Fruit fly (Drosophila melanogaster) whole organism, embryonic: ENCODE data around the gene Mcm5.

Experiments used
- Atf-2 ChIP-seq: fragments of 200-800 bp; sonication (Bioruptor generic); optimal IDR thresholded peaks from 2 replicates; lab custom pipeline; 2016; ENCODE audit warnings: missing biosample characterization, missing genetic modification characterization
- Atf6 ChIP-seq: fragments of 200-800 bp; sonication (Bioruptor generic); IDR thresholded peaks from 2 replicates; pipeline ENCODE4 v1.3.6; 2022; ENCODE audit warnings: missing biosample characterization, missing genetic modification characterization
- B-H2 ChIP-seq: fragments of 200-800 bp; sonication (Bioruptor generic); optimal IDR thresholded peaks from 2 replicates; lab custom pipeline; 2018; ENCODE audit warnings: missing biosample characterization, mild to moderate bottlenecking, missing genetic modification characterization
- Blimp-1 ChIP-seq: fragments of 200-800 bp; sonication (Bioruptor generic); optimal IDR thresholded peaks from 3 replicates; lab custom pipeline; 2018; ENCODE audit warnings: missing biosample characterization, missing genetic modification characterization, mild to moderate bottlenecking, moderate library complexity, missing genetic modification reagents
- CG10431 ChIP-seq: fragments of 200-800 bp; sonication (Bioruptor generic); optimal IDR thresholded peaks from 3 replicates; lab custom pipeline; 2018; ENCODE audit warnings: missing biosample characterization, mild to moderate bottlenecking, missing genetic modification characterization
- CG11696 ChIP-seq: fragments of 200-800 bp; sonication (Bioruptor generic); IDR thresholded peaks from 2 replicates; pipeline ENCODE4 v1.3.6; 2022; ENCODE audit warnings: missing biosample characterization, missing genetic modification characterization
- CG12299 ChIP-seq: fragments of 200-800 bp; sonication (Bioruptor generic); optimal IDR thresholded peaks from 2 replicates; lab custom pipeline; 2018; ENCODE audit warnings: missing biosample characterization, mild to moderate bottlenecking, missing genetic modification characterization
- CG12769 ChIP-seq: fragments of 200-800 bp; sonication (Bioruptor generic); optimal IDR thresholded peaks from 2 replicates; lab custom pipeline; 2019; ENCODE audit warnings: missing biosample characterization, mild to moderate bottlenecking, missing genetic modification characterization, moderate library complexity
- CG13287 ChIP-seq: fragments of 200-800 bp; sonication (Bioruptor generic); IDR thresholded peaks from 2 replicates; pipeline ENCODE4 v1.3.6; 2022; ENCODE audit warnings: missing biosample characterization, missing genetic modification characterization; ENCODE audit not compliant: partially characterized antibody
- CG13775 ChIP-seq: fragments of 200-800 bp; sonication (Bioruptor generic); optimal IDR thresholded peaks from 3 replicates; lab custom pipeline; 2017; ENCODE audit warnings: missing biosample characterization, mild to moderate bottlenecking, missing genetic modification characterization
- CG1647 ChIP-seq: fragments of 200-800 bp; sonication (Bioruptor generic); optimal IDR thresholded peaks from 3 replicates; lab custom pipeline; 2016; ENCODE audit warnings: missing biosample characterization, missing genetic modification characterization
- CG16813 ChIP-seq: fragments of 200-800 bp; sonication (Bioruptor generic); IDR thresholded peaks from 3 replicates; pipeline ENCODE4 v1.3.6; 2022; ENCODE audit warnings: missing biosample characterization, missing genetic modification characterization; ENCODE audit not compliant: partially characterized antibody
- CG17385 ChIP-seq: fragments of 200-800 bp; sonication (Bioruptor generic); optimal IDR thresholded peaks from 3 replicates; lab custom pipeline; 2018; ENCODE audit warnings: missing biosample characterization, mild to moderate bottlenecking, missing genetic modification characterization
- CG17912 ChIP-seq: fragments of 200-800 bp; sonication (Bioruptor generic); optimal IDR thresholded peaks from 2 replicates; lab custom pipeline; 2018; ENCODE audit warnings: missing biosample characterization, mild to moderate bottlenecking, missing genetic modification characterization
- CG2129 ChIP-seq: fragments of 200-800 bp; sonication (Bioruptor generic); IDR thresholded peaks from 2 replicates; pipeline ENCODE4 v1.3.6; 2022; ENCODE audit warnings: missing biosample characterization, missing genetic modification characterization; ENCODE audit not compliant: partially characterized antibody
- CG2678 ChIP-seq: fragments of 200-800 bp; sonication (Bioruptor generic); optimal IDR thresholded peaks from 3 replicates; lab custom pipeline; 2019; ENCODE audit warnings: missing biosample characterization, mild to moderate bottlenecking, missing genetic modification characterization, moderate library complexity
- CG4820 ChIP-seq: fragments of 200-800 bp; sonication (Bioruptor generic); optimal IDR thresholded peaks from 3 replicates; lab custom pipeline; 2016; ENCODE audit warnings: missing biosample characterization, missing genetic modification characterization
- CG5953 ChIP-seq: fragments of 200-800 bp; sonication (Bioruptor generic); IDR thresholded peaks from 2 replicates; pipeline ENCODE4 v1.3.6; 2022; ENCODE audit warnings: missing biosample characterization, missing genetic modification characterization
- CG6175 ChIP-seq: fragments of 200-800 bp; sonication (Bioruptor generic); IDR thresholded peaks from 3 replicates; pipeline ENCODE4 v1.3.6; 2022; ENCODE audit warnings: missing biosample characterization, missing genetic modification characterization
- CG6689 ChIP-seq: fragments of 200-800 bp; sonication (Bioruptor generic); IDR thresholded peaks from 2 replicates; pipeline ENCODE4 v1.3.6; 2022; ENCODE audit warnings: missing biosample characterization, missing genetic modification characterization
- CG8281 ChIP-seq: fragments of 200-800 bp; sonication (Bioruptor generic); optimal IDR thresholded peaks from 2 replicates; lab custom pipeline; 2018; ENCODE audit warnings: missing biosample characterization, mild to moderate bottlenecking, missing genetic modification characterization, moderate library complexity
- Camta ChIP-seq: fragments of 200-800 bp; sonication (Bioruptor generic); optimal IDR thresholded peaks from 2 replicates; lab custom pipeline; 2016; ENCODE audit warnings: missing biosample characterization, missing genetic modification characterization
- Chrac-16 ChIP-seq: fragments of 200-800 bp; sonication (Bioruptor generic); optimal IDR thresholded peaks from 3 replicates; lab custom pipeline; 2016; ENCODE audit warnings: missing biosample characterization, missing genetic modification characterization
- Dp ChIP-seq: fragments of 200-800 bp; sonication (Bioruptor generic); optimal IDR thresholded peaks from 2 replicates; lab custom pipeline; 2018; ENCODE audit warnings: missing biosample characterization, mild to moderate bottlenecking, missing genetic modification characterization, moderate library complexity
- E2f1 ChIP-seq: fragments of 200-800 bp; sonication (Bioruptor generic); IDR thresholded peaks from 2 replicates; pipeline ENCODE4 v1.3.6; 2022; ENCODE audit warnings: missing biosample characterization, missing genetic modification characterization
- Eip74EF ChIP-seq, 2 experiments: fragments of 200-800 bp in 1 of 2; fragments of >200 bp in 1 of 2; sonication (Bioruptor generic) in 1 of 2; optimal IDR thresholded peaks; 2 replicates each; lab custom pipeline; 2017 to 2019; ENCODE audit warnings: missing biosample characterization in 2 of 2, missing genetic modification characterization in 2 of 2, mild to moderate bottlenecking in 1 of 2, moderate library complexity in 1 of 2
- H15 ChIP-seq: fragments of 200-800 bp; sonication (Bioruptor generic); IDR thresholded peaks from 3 replicates; pipeline ENCODE4 v1.3.6; 2022; ENCODE audit warnings: missing biosample characterization, missing genetic modification characterization
- Hey ChIP-seq: fragments of 200-800 bp; sonication (Bioruptor generic); optimal IDR thresholded peaks from 3 replicates; lab custom pipeline; 2018; ENCODE audit warnings: missing biosample characterization, mild to moderate bottlenecking, missing genetic modification characterization
- Hr51 ChIP-seq, 2 experiments: fragments of 200-800 bp; sonication (Bioruptor generic); optimal IDR thresholded peaks; 2 replicates in 1 of 2; 3 replicates in 1 of 2; lab custom pipeline; 2016 to 2018; ENCODE audit warnings: missing biosample characterization in 2 of 2, missing genetic modification characterization in 2 of 2, mild to moderate bottlenecking in 1 of 2, moderate library complexity in 1 of 2
- Med ChIP-seq: fragments of 200-800 bp; sonication (Bioruptor generic); peaks from one replicate; lab custom pipeline; 2016; ENCODE audit warnings: missing biosample characterization, missing genetic modification characterization, mild to moderate bottlenecking, inconsistent platforms, moderate library complexity
- Nf-YB ChIP-seq: fragments of 200-800 bp; sonication (Bioruptor generic); optimal IDR thresholded peaks from 3 replicates; lab custom pipeline; 2019; ENCODE audit warnings: missing biosample characterization, mild to moderate bottlenecking, missing genetic modification characterization, moderate library complexity
- NfI ChIP-seq: fragments of 200-800 bp; sonication (Bioruptor generic); optimal IDR thresholded peaks from 3 replicates; lab custom pipeline; 2018; ENCODE audit warnings: missing biosample characterization, mild to moderate bottlenecking, missing genetic modification characterization, moderate library complexity
- Vsx1 ChIP-seq: fragments of 200-800 bp; sonication (Bioruptor generic); optimal IDR thresholded peaks from 2 replicates; lab custom pipeline; 2017; ENCODE audit warnings: missing biosample characterization, mild to moderate bottlenecking, missing genetic modification characterization, missing genetic modification reagents
- cg ChIP-seq: fragments of 200-800 bp; sonication (Bioruptor generic); optimal IDR thresholded peaks from 3 replicates; lab custom pipeline; 2019; ENCODE audit warnings: missing biosample characterization, mild to moderate bottlenecking, missing genetic modification characterization, moderate library complexity
- dysf ChIP-seq: fragments of 200-800 bp; sonication (Bioruptor generic); IDR thresholded peaks from 3 replicates; pipeline ENCODE4 v1.3.6; 2022; ENCODE audit warnings: missing biosample characterization, missing genetic modification characterization
- fd64A ChIP-seq: fragments of 200-800 bp; sonication (Bioruptor generic); optimal IDR thresholded peaks from 3 replicates; lab custom pipeline; 2018; ENCODE audit warnings: missing biosample characterization, mild to moderate bottlenecking, missing genetic modification characterization
- ham ChIP-seq: fragments of 200-800 bp; sonication (Bioruptor generic); IDR thresholded peaks from 2 replicates; pipeline ENCODE4 v1.3.6; 2022; ENCODE audit warnings: missing biosample characterization, missing genetic modification characterization
- jigr1 ChIP-seq: fragments of 200-800 bp; sonication (Bioruptor generic); IDR thresholded peaks from 3 replicates; pipeline ENCODE4 v1.3.6; 2022; ENCODE audit warnings: missing biosample characterization, missing genetic modification characterization
- lilli ChIP-seq: fragments of 200-800 bp; sonication (Bioruptor generic); optimal IDR thresholded peaks from 3 replicates; lab custom pipeline; 2016; ENCODE audit warnings: missing biosample characterization, missing genetic modification characterization
- lmd ChIP-seq: fragments of 200-800 bp; sonication (Bioruptor generic); IDR thresholded peaks from 2 replicates; pipeline ENCODE4 v1.3.6; 2022; ENCODE audit warnings: missing biosample characterization, missing genetic modification characterization
- pita ChIP-seq: fragments of 200-800 bp; sonication (Bioruptor generic); optimal IDR thresholded peaks from 2 replicates; lab custom pipeline; 2017; ENCODE audit warnings: missing biosample characterization, mild to moderate bottlenecking, missing genetic modification characterization
- pnt ChIP-seq: fragments of 200-800 bp; sonication (Bioruptor generic); optimal IDR thresholded peaks from 3 replicates; lab custom pipeline; 2016; ENCODE audit warnings: missing biosample characterization, missing genetic modification characterization
- repo ChIP-seq: fragments of 200-800 bp; sonication (Bioruptor generic); optimal IDR thresholded peaks from 2 replicates; lab custom pipeline; 2016; ENCODE audit warnings: missing biosample characterization, missing genetic modification characterization
- rib ChIP-seq: fragments of 200-800 bp; sonication (Bioruptor generic); IDR thresholded peaks from 2 replicates; pipeline ENCODE4 v1.3.6; 2022; ENCODE audit warnings: missing biosample characterization, missing genetic modification characterization
- sens-2 ChIP-seq: fragments of 200-800 bp; sonication (Bioruptor generic); IDR thresholded peaks from 2 replicates; pipeline ENCODE4 v1.3.6; 2022; ENCODE audit warnings: missing biosample characterization, missing genetic modification characterization
- sim ChIP-seq: fragments of 200-800 bp; sonication (Bioruptor generic); IDR thresholded peaks from 2 replicates; pipeline ENCODE4 v1.3.6; 2022; ENCODE audit warnings: missing biosample characterization, missing genetic modification characterization
- sr ChIP-seq: fragments of 200-800 bp; sonication (Bioruptor generic); IDR thresholded peaks from 3 replicates; pipeline ENCODE4 v1.3.6; 2022; ENCODE audit warnings: missing biosample characterization, missing genetic modification characterization
- zfh2 ChIP-seq: fragments of 200-800 bp; sonication (Bioruptor generic); optimal IDR thresholded peaks from 2 replicates; lab custom pipeline; 2016; ENCODE audit warnings: missing biosample characterization, missing genetic modification characterization

The Mcm5 gene

dm6 chr3R:10760966-10761855 lies 27.1 kb upstream of the Mcm5 start, which contains the start of the genes MED7 and Cap-H2 (continued):
- no peak for TF ChIP-seq Blimp-1 (GFP tag; lab: Kevin White, UChicago)
- TF ChIP-seq rib (GFP tag; lab: Robert Waterston, UW), result peak; percentile 80; the same call in 1 of the 2 replicates
- TF ChIP-seq Camta, result peak; percentile 79
- TF ChIP-seq Atf6 (GFP tag; lab: Robert Waterston, UW), result peak; percentile 82
- TF ChIP-seq Chrac-16 (GFP tag; lab: Kevin White, UChicago), result peak; percentile 88
- no peak for TF ChIP-seq CG10431 (GFP tag; lab: Kevin White, UChicago)
- TF ChIP-seq NfI (GFP tag; lab: Kevin White, UChicago), result peak; percentile 74
- TF ChIP-seq dysf (GFP tag; lab: Robert Waterston, UW), result peak; percentile 84
- peak; percentile 55 for TF ChIP-seq Nf-YB (GFP tag; lab: Kevin White, UChicago)
- no peak for TF ChIP-seq sim (GFP tag; lab: Robert Waterston, UW)
- peak; percentile 83 for TF ChIP-seq CG6689 (GFP tag; lab: Robert Waterston, UW)
- TF ChIP-seq CG2129, result peak; percentile 99
- 0 out of 2 replicates have a peak, but pooled peaks have one; percentile 34 for TF ChIP-seq CG11696 (GFP tag; lab: Robert Waterston, UW)
- peak; percentile 93 for TF ChIP-seq lilli (GFP tag; lab: Kevin White, UChicago)
- no peak for TF ChIP-seq CG17912
- peak; percentile 59 for TF ChIP-seq Atf-2 (GFP tag; lab: Kevin White, UChicago)
- TF ChIP-seq Med (GFP tag; lab: Kevin White, UChicago), result peak; percentile 98
- TF ChIP-seq CG4820 (GFP tag; lab: Kevin White, UChicago), result peak; percentile 73
- TF ChIP-seq lmd (GFP tag; lab: Robert Waterston, UW), result peak; percentile 87
- TF ChIP-seq pnt, result peak; percentile 65
- TF ChIP-seq CG1647, result peak; percentile 68
- peak; percentile 55 for TF ChIP-seq repo
- TF ChIP-seq pita (GFP tag; lab: Kevin White, UChicago), result no peak
- TF ChIP-seq CG13775 (GFP tag; lab: Kevin White, UChicago), result peak; percentile 84
- TF ChIP-seq CG8281 (tag; lab: Kevin White, UChicago), result no peak
- TF ChIP-seq sens-2, result peak; percentile 46; the same call in 1 of the 2 replicates
- TF ChIP-seq CG6175 (GFP tag; lab: Robert Waterston, UW), result peak; percentile 56; the same call in 1 of the 3 replicates
- TF ChIP-seq B-H2, result peak; percentile 62
- TF ChIP-seq Vsx1 (GFP tag; lab: Kevin White, UChicago), result no peak
- TF ChIP-seq CG2678 (tag; lab: Kevin White, UChicago), result no peak
- TF ChIP-seq CG12769 (tag; lab: Kevin White, UChicago), result peak; percentile 69
- peak; percentile 85 for TF ChIP-seq cg
- no peak; the same call in 2 of the 3 replicates for TF ChIP-seq jigr1 (GFP tag; lab: Robert Waterston, UW)
- TF ChIP-seq CG12299 (tag; lab: Kevin White, UChicago), result peak; percentile 47
- TF ChIP-seq Hey (tag; lab: Kevin White, UChicago), result no peak
- no peak for TF ChIP-seq Eip74EF (GFP tag; optimal IDR thresholded peaks at IDR 0.05; lab: Kevin White, UChicago)
- TF ChIP-seq zfh2, result peak; percentile 79
- peak; percentile 14 for TF ChIP-seq Dp (GFP tag; lab: Kevin White, UChicago)
- peak; percentile 99 for TF ChIP-seq CG16813
- TF ChIP-seq CG5953 (GFP tag; lab: Robert Waterston, UW), result 0 out of 2 replicates have a peak, but pooled peaks have one; percentile 59
- no peak for TF ChIP-seq sr (GFP tag; lab: Robert Waterston, UW)
- peak in 1 of 2 experiments; percentile 85 for TF ChIP-seq Hr51 (GFP tag; optimal IDR thresholded peaks at IDR 0.05; lab: Kevin White, UChicago)
- TF ChIP-seq H15, result peak; percentile 73; the same call in 2 of the 3 replicates
- peak; percentile 51; the same call in 1 of the 2 replicates for TF ChIP-seq ham (GFP tag; lab: Robert Waterston, UW)
- TF ChIP-seq CG13287 (GFP tag; lab: Robert Waterston, UW), result peak; percentile 100
- TF ChIP-seq CG17385, result peak; percentile 60
- no peak for TF ChIP-seq fd64A (GFP tag; lab: Kevin White, UChicago)
- TF ChIP-seq E2f1 (GFP tag; lab: Robert Waterston, UW), result peak; percentile 71
